Fruit fly (Drosophila melanogaster) whole organism, embryonic: ENCODE data around the gene CG43347.

Experiments used
- B-H2 ChIP-seq: fragments of 200-800 bp; sonication (Bioruptor generic); optimal IDR thresholded peaks from 2 replicates; lab custom pipeline; 2018; ENCODE audit warnings: missing biosample characterization, mild to moderate bottlenecking, missing genetic modification characterization
- CG10366 ChIP-seq: fragments of 200-800 bp; sonication (Bioruptor generic); IDR thresholded peaks from 2 replicates; pipeline ENCODE4 v1.3.6; 2022; ENCODE audit warnings: missing biosample characterization, missing genetic modification characterization
- CG11696 ChIP-seq: fragments of 200-800 bp; sonication (Bioruptor generic); IDR thresholded peaks from 2 replicates; pipeline ENCODE4 v1.3.6; 2022; ENCODE audit warnings: missing biosample characterization, missing genetic modification characterization
- CG12236 ChIP-seq: fragments of 200-800 bp; sonication (Bioruptor generic); optimal IDR thresholded peaks from 2 replicates; lab custom pipeline; 2016; ENCODE audit warnings: missing biosample characterization, missing genetic modification characterization
- CG13424 ChIP-seq: fragments of 200-800 bp; sonication (Bioruptor generic); optimal IDR thresholded peaks from 2 replicates; lab custom pipeline; 2019; ENCODE audit warnings: missing biosample characterization, mild to moderate bottlenecking, missing genetic modification characterization, moderate library complexity
- CG14441 ChIP-seq: fragments of 200-800 bp; sonication (Bioruptor generic); IDR thresholded peaks from 2 replicates; pipeline ENCODE4 v1.3.6; 2022; ENCODE audit warnings: missing biosample characterization, missing genetic modification characterization
- CG14965 ChIP-seq: fragments of 200-800 bp; sonication (Bioruptor generic); optimal IDR thresholded peaks from 2 replicates; lab custom pipeline; 2016; ENCODE audit warnings: missing biosample characterization, missing genetic modification characterization, borderline replicate concordance
- CG15696 ChIP-seq: fragments of 200-800 bp; sonication (Bioruptor generic); optimal IDR thresholded peaks from 2 replicates; lab custom pipeline; 2019; ENCODE audit warnings: missing biosample characterization, mild to moderate bottlenecking, missing genetic modification characterization, moderate library complexity
- CG2202 ChIP-seq: fragments of 200-800 bp; sonication (Bioruptor generic); optimal IDR thresholded peaks from 2 replicates; lab custom pipeline; 2018; ENCODE audit warnings: missing biosample characterization, mild to moderate bottlenecking, missing genetic modification characterization
- CG3281 ChIP-seq: fragments of 200-800 bp; sonication (Bioruptor generic); optimal IDR thresholded peaks from 3 replicates; lab custom pipeline; 2017; ENCODE audit warnings: missing biosample characterization, mild to moderate bottlenecking, missing genetic modification characterization
- CG33557 ChIP-seq: fragments of 200-800 bp; sonication (Bioruptor generic); optimal IDR thresholded peaks from 2 replicates; lab custom pipeline; 2019; ENCODE audit warnings: missing biosample characterization, mild to moderate bottlenecking, missing genetic modification characterization, moderate library complexity
- CG34224 ChIP-seq: fragments of 200-800 bp; sonication (Bioruptor generic); IDR thresholded peaks from 3 replicates; pipeline ENCODE4 v1.3.6; 2022; ENCODE audit warnings: missing biosample characterization, missing genetic modification characterization; ENCODE audit not compliant: partially characterized antibody
- CG34376 ChIP-seq: fragments of 200-800 bp; sonication (Bioruptor generic); optimal IDR thresholded peaks from 2 replicates; lab custom pipeline; 2018; ENCODE audit warnings: missing biosample characterization, mild to moderate bottlenecking, missing genetic modification characterization
- CG34422 ChIP-seq: fragments of 200-800 bp; sonication (Bioruptor generic); IDR thresholded peaks from 3 replicates; pipeline ENCODE4 v1.3.6; 2022; ENCODE audit warnings: missing biosample characterization, missing genetic modification characterization
- CG5953 ChIP-seq: fragments of 200-800 bp; sonication (Bioruptor generic); IDR thresholded peaks from 2 replicates; pipeline ENCODE4 v1.3.6; 2022; ENCODE audit warnings: missing biosample characterization, missing genetic modification characterization
- CG8290 ChIP-seq, 3 experiments: fragments of 200-800 bp; sonication (Bioruptor generic); optimal IDR thresholded peaks; 2 replicates each; lab custom pipeline; 2016 to 2019; ENCODE audit warnings: missing biosample characterization in 3 of 3, missing genetic modification characterization in 3 of 3, mild to moderate bottlenecking in 2 of 3, moderate library complexity in 1 of 3
- CG9437 ChIP-seq: fragments of 200-800 bp; sonication (Bioruptor generic); optimal IDR thresholded peaks from 2 replicates; lab custom pipeline; 2018; ENCODE audit warnings: missing biosample characterization, mild to moderate bottlenecking, missing genetic modification characterization
- Drgx ChIP-seq: fragments of 200-800 bp; sonication (Bioruptor generic); IDR thresholded peaks from 2 replicates; pipeline ENCODE4 v1.3.6; 2022; ENCODE audit warnings: missing biosample characterization, missing genetic modification characterization
- ERR ChIP-seq: fragments of 200-800 bp; sonication (Bioruptor generic); optimal IDR thresholded peaks from 2 replicates; lab custom pipeline; 2016; ENCODE audit warnings: missing biosample characterization, missing genetic modification characterization
- Eip74EF ChIP-seq, 2 experiments: fragments of 200-800 bp in 1 of 2; fragments of >200 bp in 1 of 2; sonication (Bioruptor generic) in 1 of 2; optimal IDR thresholded peaks; 2 replicates each; lab custom pipeline; 2017 to 2019; ENCODE audit warnings: missing biosample characterization in 2 of 2, missing genetic modification characterization in 2 of 2, mild to moderate bottlenecking in 1 of 2, moderate library complexity in 1 of 2
- Ets65A ChIP-seq: fragments of 200-800 bp; sonication (Bioruptor generic); peaks from one replicate; lab custom pipeline; 2016; ENCODE audit warnings: missing biosample characterization, missing genetic modification characterization
- Fer3 ChIP-seq: fragments of 200-800 bp; sonication (Bioruptor generic); optimal IDR thresholded peaks from 2 replicates; lab custom pipeline; 2018; ENCODE audit warnings: missing biosample characterization, mild to moderate bottlenecking, missing genetic modification characterization, moderate library complexity
- HmgD ChIP-seq: fragments of 200-800 bp; sonication (Bioruptor generic); optimal IDR thresholded peaks from 3 replicates; lab custom pipeline; 2016; ENCODE audit warnings: missing biosample characterization, missing genetic modification characterization
- Hr51 ChIP-seq, 2 experiments: fragments of 200-800 bp; sonication (Bioruptor generic); optimal IDR thresholded peaks; 2 replicates in 1 of 2; 3 replicates in 1 of 2; lab custom pipeline; 2016 to 2018; ENCODE audit warnings: missing biosample characterization in 2 of 2, missing genetic modification characterization in 2 of 2, mild to moderate bottlenecking in 1 of 2, moderate library complexity in 1 of 2
- Hr78 ChIP-seq, 2 experiments: fragments of 200-800 bp in 1 of 2; fragments of >200 bp in 1 of 2; sonication (Bioruptor generic) in 1 of 2; optimal IDR thresholded peaks; 2 replicates each; lab custom pipeline; 2017 to 2019; ENCODE audit warnings: missing biosample characterization in 2 of 2, missing genetic modification characterization in 2 of 2, mild to moderate bottlenecking in 1 of 2, moderate library complexity in 1 of 2
- Hsf ChIP-seq: fragments of 200-800 bp; sonication (Bioruptor generic); optimal IDR thresholded peaks from 3 replicates; lab custom pipeline; 2016; ENCODE audit warnings: missing biosample characterization, missing genetic modification characterization
- Kr ChIP-seq: fragments of 200-800 bp; sonication (Bioruptor generic); optimal IDR thresholded peaks from 2 replicates; lab custom pipeline; 2017; ENCODE audit warnings: missing biosample characterization, mild to moderate bottlenecking, missing genetic modification characterization
- Lhr ChIP-seq: fragments of 200-800 bp; sonication (Bioruptor generic); optimal IDR thresholded peaks from 3 replicates; lab custom pipeline; 2017; ENCODE audit warnings: mild to moderate bottlenecking, missing biosample characterization, missing genetic modification reagents, missing genetic modification characterization
- Lpt ChIP-seq: fragments of >200 bp; optimal IDR thresholded peaks from 2 replicates; lab custom pipeline; 2018; ENCODE audit warnings: missing biosample characterization, missing genetic modification characterization
- Meics ChIP-seq: fragments of 200-800 bp; sonication (Bioruptor generic); optimal IDR thresholded peaks from 2 replicates; lab custom pipeline; 2017; ENCODE audit warnings: missing biosample characterization, mild to moderate bottlenecking, missing genetic modification characterization
- Oaz ChIP-seq: fragments of 200-800 bp; sonication (Bioruptor generic); IDR thresholded peaks from 2 replicates; pipeline ENCODE4 v1.3.6; 2022; ENCODE audit warnings: missing biosample characterization, missing genetic modification characterization
- Oli ChIP-seq: fragments of 200-800 bp; sonication (Bioruptor generic); optimal IDR thresholded peaks from 2 replicates; lab custom pipeline; 2018; ENCODE audit warnings: missing biosample characterization, mild to moderate bottlenecking, missing genetic modification characterization, moderate library complexity
- amos ChIP-seq: fragments of 200-800 bp; sonication (Bioruptor generic); IDR thresholded peaks from 2 replicates; pipeline ENCODE4 v1.3.6; 2022; ENCODE audit warnings: missing biosample characterization, missing genetic modification characterization; ENCODE audit not compliant: partially characterized antibody
- ase ChIP-seq: fragments of 200-800 bp; sonication (Bioruptor generic); IDR thresholded peaks from 3 replicates; pipeline ENCODE4 v1.3.6; 2022; ENCODE audit warnings: missing biosample characterization, missing genetic modification characterization
- cg ChIP-seq: fragments of 200-800 bp; sonication (Bioruptor generic); optimal IDR thresholded peaks from 3 replicates; lab custom pipeline; 2019; ENCODE audit warnings: missing biosample characterization, mild to moderate bottlenecking, missing genetic modification characterization, moderate library complexity
- ci ChIP-seq: fragments of 200-800 bp; sonication (Bioruptor generic); IDR thresholded peaks from 3 replicates; pipeline ENCODE4 v1.3.6; 2022; ENCODE audit warnings: missing biosample characterization, missing genetic modification characterization
- dimm ChIP-seq: fragments of 200-800 bp; sonication (Bioruptor generic); IDR thresholded peaks from 2 replicates; pipeline ENCODE4 v1.3.6; 2022; ENCODE audit warnings: missing biosample characterization, missing genetic modification characterization
- gce ChIP-seq: fragments of 200-800 bp; sonication (Bioruptor generic); IDR thresholded peaks from 3 replicates; pipeline ENCODE4 v1.3.6; 2022; ENCODE audit warnings: missing biosample characterization, missing genetic modification characterization
- grn ChIP-seq: fragments of 200-800 bp; sonication (Bioruptor generic); optimal IDR thresholded peaks from 3 replicates; lab custom pipeline; 2017; ENCODE audit warnings: missing biosample characterization, missing genetic modification characterization
- gro ChIP-seq: fragments of 200-800 bp; sonication (Bioruptor generic); optimal IDR thresholded peaks from 2 replicates; lab custom pipeline; 2016; ENCODE audit warnings: missing biosample characterization, missing genetic modification characterization
- hkb ChIP-seq, 2 experiments: fragments of 200-800 bp in 1 of 2; fragments of >200 bp in 1 of 2; sonication (Bioruptor generic) in 1 of 2; IDR thresholded peaks in 1 of 2; optimal IDR thresholded peaks in 1 of 2; 2 replicates each; pipeline versions ENCODE4 v1.3.6 to Lab custom; 2017 to 2022; ENCODE audit warnings: missing biosample characterization in 1 of 2, missing genetic modification characterization in 1 of 2
- insv ChIP-seq, 2 experiments: fragments of 200-800 bp; sonication (Bioruptor generic); optimal IDR thresholded peaks; 3 replicates each; lab custom pipeline; 2016 to 2018; ENCODE audit warnings: missing biosample characterization in 2 of 2, missing genetic modification characterization in 2 of 2
- jigr1 ChIP-seq: fragments of 200-800 bp; sonication (Bioruptor generic); IDR thresholded peaks from 3 replicates; pipeline ENCODE4 v1.3.6; 2022; ENCODE audit warnings: missing biosample characterization, missing genetic modification characterization
- mld ChIP-seq: fragments of 200-800 bp; sonication (Bioruptor generic); IDR thresholded peaks from 3 replicates; pipeline ENCODE4 v1.3.6; 2022; ENCODE audit warnings: missing biosample characterization, missing genetic modification characterization; ENCODE audit not compliant: partially characterized antibody
- otp ChIP-seq: fragments of 200-800 bp; sonication (Bioruptor generic); IDR thresholded peaks from 3 replicates; pipeline ENCODE4, ENCODE4 v1.3.6; 2022; ENCODE audit warnings: missing biosample characterization, missing genetic modification characterization
- ro ChIP-seq: fragments of 200-800 bp; sonication (Bioruptor generic); IDR thresholded peaks from 2 replicates; pipeline ENCODE4 v1.3.6; 2022; ENCODE audit warnings: missing biosample characterization, missing genetic modification characterization
- seq ChIP-seq: fragments of 200-800 bp; sonication (Bioruptor generic); IDR thresholded peaks from 2 replicates; pipeline ENCODE4 v1.3.6; 2022; ENCODE audit warnings: missing biosample characterization, missing genetic modification characterization
- stwl ChIP-seq: fragments of 200-800 bp; sonication (Bioruptor generic); optimal IDR thresholded peaks from 3 replicates; lab custom pipeline; 2018; ENCODE audit warnings: missing biosample characterization, mild to moderate bottlenecking, missing genetic modification characterization, moderate library complexity
- tin ChIP-seq: fragments of 200-800 bp; sonication (Bioruptor generic); optimal IDR thresholded peaks from 3 replicates; lab custom pipeline; 2016; ENCODE audit warnings: missing biosample characterization, missing genetic modification characterization

CG43347 gene

dm6 chrX:10557432-10557831, 62.6 kb downstream of the CG43347 start (continued):
- TF ChIP-seq CG11696 (GFP tag; lab: Robert Waterston, UW) (no peak), Lhr (GFP tag; lab: Kevin White, UChicago) (peak; percentile 10), CG13424 (tag; lab: Kevin White, UChicago) (peak; percentile 54), grn (GFP tag; lab: Kevin White, UChicago) (no peak), otp (GFP tag; lab: Robert Waterston, UW) (peak; percentile 51; the same call in 1 of the 3 replicates), CG9437 (GFP tag; lab: Kevin White, UChicago) (peak; percentile 35), B-H2 (GFP tag; lab: Kevin White, UChicago) (no peak), Hsf (GFP tag; lab: Kevin White, UChicago) (peak; percentile 36), Ets65A (no peak), Oaz (GFP tag; lab: Robert Waterston, UW) (no peak), stwl (tag; lab: Kevin White, UChicago) (no peak), jigr1 (GFP tag; lab: Robert Waterston, UW) (no peak; the same call in 2 of the 3 replicates), cg (GFP tag; lab: Kevin White, UChicago) (no peak), CG10366 (GFP tag; lab: Robert Waterston, UW) (peak; percentile 11; the same call in 1 of the 2 replicates), insv (GFP tag; optimal IDR thresholded peaks at IDR 0.05; lab: Kevin White, UChicago) (no peak), dimm (peak; percentile 8; the same call in 1 of the 2 replicates), ci (GFP tag; lab: Robert Waterston, UW) (peak; percentile 53; the same call in 2 of the 3 replicates), CG34376 (no peak), Eip74EF (GFP tag; optimal IDR thresholded peaks at IDR 0.05; lab: Kevin White, UChicago) (peak in 1 of 2 experiments; percentile 13), amos (GFP tag; lab: Robert Waterston, UW) (no peak), gce (GFP tag; lab: Robert Waterston, UW) (no peak), CG3281 (GFP tag; lab: Kevin White, UChicago) (no peak), ERR (GFP tag; lab: Kevin White, UChicago) (no peak), ase (GFP tag; lab: Robert Waterston, UW) (peak; percentile 49; the same call in 1 of the 3 replicates), Oli (peak; percentile 52), Lpt (GFP tag; lab: Kevin White, UChicago) (no peak), Meics (GFP tag; lab: Kevin White, UChicago) (no peak), tin (GFP tag; lab: Kevin White, UChicago) (peak; percentile 32), Drgx (GFP tag; lab: Robert Waterston, UW) (peak; percentile 85), CG33557 (peak; percentile 6), ro (GFP tag; lab: Robert Waterston, UW) (no peak), mld (no peak), CG2202 (tag; lab: Kevin White, UChicago) (peak; percentile 4), Fer3 (tag; lab: Kevin White, UChicago) (no peak), CG12236 (no peak), HmgD (GFP tag; lab: Kevin White, UChicago) (no peak), CG5953 (GFP tag; lab: Robert Waterston, UW) (no peak), CG34224 (GFP tag; lab: Robert Waterston, UW) (no peak), hkb (optimal IDR thresholded peaks at IDR 0.05; lab: Kevin White, UChicago) (no peak), hkb (GFP tag; IDR thresholded peaks at IDR 0.05; lab: Robert Waterston, UW) (peak; percentile 53; the same call in 1 of the 2 replicates), CG14965 (no peak), CG14441 (GFP tag; lab: Robert Waterston, UW) (no peak), Hr78 (GFP tag; optimal IDR thresholded peaks at IDR 0.05; lab: Kevin White, UChicago) (peak in 1 of 2 experiments; percentile 7), gro (GFP tag; lab: Kevin White, UChicago) (no peak), CG34422 (peak; percentile 62; the same call in 2 of the 3 replicates), Kr (no peak), Hr51 (GFP tag; optimal IDR thresholded peaks at IDR 0.05; lab: Kevin White, UChicago) (peak in 1 of 2 experiments; percentile 45), CG8290 (GFP tag; optimal IDR thresholded peaks at IDR 0.05; lab: Kevin White, UChicago) (no peak), CG8290 (tag; optimal IDR thresholded peaks at IDR 0.05; lab: Kevin White, UChicago) (no peak), seq (GFP tag; lab: Robert Waterston, UW) (peak; percentile 46; the same call in 1 of the 2 replicates), CG15696 (tag; lab: Kevin White, UChicago) (no peak)
